Fruit fly (Drosophila melanogaster) whole organism, embryonic: Measurements from ENCODE around the gene Ufsp2.

Source experiments
- CG10209 ChIP-seq: fragments of 200-800 bp; sonication (Bioruptor generic); optimal IDR thresholded peaks from 3 replicates; lab custom pipeline; 2017; ENCODE audit warnings: missing biosample characterization, mild to moderate bottlenecking, missing genetic modification characterization, missing genetic modification reagents
- CG11398 ChIP-seq: fragments of 200-800 bp; sonication (Bioruptor generic); optimal IDR thresholded peaks from 2 replicates; lab custom pipeline; 2016; ENCODE audit warnings: missing biosample characterization, missing genetic modification characterization
- CG1233 ChIP-seq: fragments of 200-800 bp; sonication (Bioruptor generic); optimal IDR thresholded peaks from 4 replicates; lab custom pipeline; 2018; ENCODE audit warnings: missing biosample characterization, mild to moderate bottlenecking, missing genetic modification characterization
- CG12769 ChIP-seq: fragments of 200-800 bp; sonication (Bioruptor generic); optimal IDR thresholded peaks from 2 replicates; lab custom pipeline; 2019; ENCODE audit warnings: missing biosample characterization, mild to moderate bottlenecking, missing genetic modification characterization, moderate library complexity
- CG15073 ChIP-seq: fragments of 200-800 bp; sonication (Bioruptor generic); optimal IDR thresholded peaks from 2 replicates; lab custom pipeline; 2016; ENCODE audit warnings: missing biosample characterization, missing genetic modification characterization
- CG30403 ChIP-seq: fragments of 200-800 bp; sonication (Bioruptor generic); optimal IDR thresholded peaks from 3 replicates; lab custom pipeline; 2016; ENCODE audit warnings: missing biosample characterization, missing genetic modification characterization
- CG32772 ChIP-seq: fragments of 200-800 bp; sonication (Bioruptor generic); IDR thresholded peaks from 2 replicates; pipeline ENCODE4 v1.3.6; 2022; ENCODE audit warnings: missing biosample characterization, missing genetic modification characterization
- CG34224 ChIP-seq: fragments of 200-800 bp; sonication (Bioruptor generic); IDR thresholded peaks from 3 replicates; pipeline ENCODE4 v1.3.6; 2022; ENCODE audit warnings: missing biosample characterization, missing genetic modification characterization; ENCODE audit not compliant: partially characterized antibody
- CG4282 ChIP-seq: fragments of 200-800 bp; sonication (Bioruptor generic); optimal IDR thresholded peaks from 2 replicates; lab custom pipeline; 2016; ENCODE audit warnings: missing biosample characterization, missing genetic modification characterization
- CG5245 ChIP-seq: fragments of 200-800 bp; sonication (Bioruptor generic); optimal IDR thresholded peaks from 3 replicates; lab custom pipeline; 2016; ENCODE audit warnings: missing biosample characterization, missing genetic modification characterization
- CG6813 ChIP-seq: fragments of 200-800 bp; sonication (Bioruptor generic); optimal IDR thresholded peaks from 2 replicates; lab custom pipeline; 2017; ENCODE audit warnings: missing biosample characterization, missing genetic modification characterization, mild to moderate bottlenecking, moderate library complexity, missing genetic modification reagents
- CG7372 ChIP-seq: fragments of 200-800 bp; sonication (Bioruptor generic); IDR thresholded peaks from 2 replicates; pipeline ENCODE4 v1.3.6; 2022; ENCODE audit warnings: missing biosample characterization, missing genetic modification characterization
- CG8924 ChIP-seq: fragments of 200-800 bp; optimal IDR thresholded peaks from 3 replicates; lab custom pipeline; 2019; ENCODE audit warnings: missing biosample characterization, mild to moderate bottlenecking, missing genetic modification characterization, moderate library complexity
- CTCF ChIP-seq: fragments of 200-800 bp; sonication (Bioruptor generic); optimal IDR thresholded peaks from 2 replicates; lab custom pipeline; 2017; ENCODE audit warnings: missing biosample characterization, mild to moderate bottlenecking, missing genetic modification characterization, moderate library complexity
- D ChIP-seq, 2 experiments: fragments of 200-800 bp in 1 of 2; fragments of >200 bp in 1 of 2; sonication (Bioruptor generic) in 1 of 2; optimal IDR thresholded peaks; 2 replicates in 1 of 2; 3 replicates in 1 of 2; lab custom pipeline; 2017; ENCODE audit warnings: mild to moderate bottlenecking in 1 of 2, missing biosample characterization in 1 of 2, missing genetic modification characterization in 1 of 2, missing genetic modification reagents in 1 of 2
- Dip3 ChIP-seq: fragments of 200-800 bp; sonication (Bioruptor generic); optimal IDR thresholded peaks from 3 replicates; lab custom pipeline; 2016; ENCODE audit warnings: missing biosample characterization, missing genetic modification characterization
- GATAe ChIP-seq: fragments of 200-800 bp; sonication (Bioruptor generic); conservative IDR thresholded peaks from 2 replicates; pipeline ENCODE4 v1.3.6; 2022; ENCODE audit warnings: missing biosample characterization, missing genetic modification characterization
- Gug ChIP-seq: fragments of 200-800 bp; sonication (Bioruptor generic); IDR thresholded peaks from 4 replicates; pipeline ENCODE4 v1.3.6; 2022; ENCODE audit warnings: missing biosample characterization, missing genetic modification characterization
- HHEX ChIP-seq: fragments of 200-800 bp; sonication (Bioruptor generic); optimal IDR thresholded peaks from 3 replicates; lab custom pipeline; 2017; ENCODE audit warnings: missing biosample characterization, mild to moderate bottlenecking, missing genetic modification characterization, missing genetic modification reagents
- Hey ChIP-seq: fragments of 200-800 bp; sonication (Bioruptor generic); optimal IDR thresholded peaks from 3 replicates; lab custom pipeline; 2018; ENCODE audit warnings: missing biosample characterization, mild to moderate bottlenecking, missing genetic modification characterization
- Hmx ChIP-seq: fragments of 200-800 bp; sonication (Bioruptor generic); optimal IDR thresholded peaks from 2 replicates; lab custom pipeline; 2016; ENCODE audit warnings: missing biosample characterization, missing genetic modification characterization
- Jarid2 ChIP-seq: fragments of 200-800 bp; sonication (Bioruptor generic); optimal IDR thresholded peaks from 3 replicates; lab custom pipeline; 2017; ENCODE audit warnings: mild to moderate bottlenecking, missing biosample characterization, missing genetic modification reagents, missing genetic modification characterization
- NFAT ChIP-seq: fragments of 200-800 bp; sonication (Bioruptor generic); IDR thresholded peaks from 2 replicates; pipeline ENCODE4 v1.3.6; 2022; ENCODE audit warnings: missing biosample characterization, missing genetic modification characterization
- Pdp1 ChIP-seq, 2 experiments: fragments of 200-800 bp; sonication (Bioruptor generic); optimal IDR thresholded peaks; 3 replicates each; lab custom pipeline; 2016; ENCODE audit warnings: missing biosample characterization in 2 of 2, missing genetic modification characterization in 2 of 2, mild to moderate bottlenecking in 1 of 2, moderate library complexity in 1 of 2
- Ravus ChIP-seq: fragments of 200-800 bp; sonication (Bioruptor generic); IDR thresholded peaks from 2 replicates; pipeline ENCODE4 v1.3.6; 2022; ENCODE audit warnings: missing biosample characterization, missing genetic modification characterization
- Rfx ChIP-seq: fragments of 200-800 bp; sonication (Bioruptor generic); IDR thresholded peaks from 2 replicates; pipeline ENCODE4 v1.3.6; 2022; ENCODE audit warnings: missing biosample characterization, missing genetic modification characterization
- Side ChIP-seq: fragments of 200-800 bp; sonication (Bioruptor generic); optimal IDR thresholded peaks from 2 replicates; lab custom pipeline; 2016; ENCODE audit warnings: missing biosample characterization, missing genetic modification characterization
- Xbp1 ChIP-seq: fragments of 200-800 bp; sonication (Bioruptor generic); optimal IDR thresholded peaks from 3 replicates; lab custom pipeline; 2016; ENCODE audit warnings: missing biosample characterization, mild to moderate bottlenecking, missing genetic modification characterization
- chinmo ChIP-seq: fragments of 200-800 bp; sonication (Bioruptor generic); IDR thresholded peaks from 4 replicates; pipeline ENCODE4 v1.3.6; 2022; ENCODE audit warnings: missing biosample characterization, missing genetic modification characterization; ENCODE audit not compliant: partially characterized antibody
- corto ChIP-seq: fragments of 200-800 bp; sonication (Bioruptor generic); optimal IDR thresholded peaks from 2 replicates; lab custom pipeline; 2016; ENCODE audit warnings: missing biosample characterization, mild to moderate bottlenecking, missing genetic modification characterization, moderate library complexity
- crp ChIP-seq, 2 experiments: fragments of 200-800 bp; sonication (Bioruptor generic); optimal IDR thresholded peaks; 2 replicates in 1 of 2; 3 replicates in 1 of 2; lab custom pipeline; 2017; ENCODE audit warnings: missing biosample characterization in 2 of 2, missing genetic modification characterization in 2 of 2, mild to moderate bottlenecking in 1 of 2, moderate library complexity in 1 of 2
- dati ChIP-seq: fragments of 200-800 bp; sonication (Bioruptor generic); IDR thresholded peaks from 2 replicates; pipeline ENCODE4 v1.3.6; 2022; ENCODE audit warnings: missing biosample characterization, missing genetic modification characterization
- eve ChIP-seq, 2 experiments: fragments of >200 bp; optimal IDR thresholded peaks; 2 replicates each; lab custom pipeline; 2017; ENCODE audit warnings: missing biosample characterization in 2 of 2, missing genetic modification characterization in 2 of 2
- exex ChIP-seq: fragments of 200-800 bp; sonication (Bioruptor generic); optimal IDR thresholded peaks from 4 replicates; lab custom pipeline; 2018; ENCODE audit warnings: missing biosample characterization, mild to moderate bottlenecking, missing genetic modification characterization, moderate library complexity
- grn ChIP-seq: fragments of 200-800 bp; sonication (Bioruptor generic); optimal IDR thresholded peaks from 3 replicates; lab custom pipeline; 2017; ENCODE audit warnings: missing biosample characterization, missing genetic modification characterization
- hth ChIP-seq: fragments of >200 bp; optimal IDR thresholded peaks from 2 replicates; lab custom pipeline; 2017; ENCODE audit warnings: inconsistent platforms
- luna ChIP-seq: fragments of 200-800 bp; sonication (Bioruptor generic); optimal IDR thresholded peaks from 2 replicates; lab custom pipeline; 2016; ENCODE audit warnings: missing biosample characterization, missing genetic modification characterization
- mirr ChIP-seq: fragments of 200-800 bp; sonication (Bioruptor generic); optimal IDR thresholded peaks from 3 replicates; lab custom pipeline; 2018; ENCODE audit warnings: missing biosample characterization, mild to moderate bottlenecking, missing genetic modification characterization
- org-1 ChIP-seq: fragments of 200-800 bp; sonication (Bioruptor generic); optimal IDR thresholded peaks from 2 replicates; lab custom pipeline; 2017; ENCODE audit warnings: missing biosample characterization, missing genetic modification characterization
- pita ChIP-seq: fragments of 200-800 bp; sonication (Bioruptor generic); optimal IDR thresholded peaks from 2 replicates; lab custom pipeline; 2017; ENCODE audit warnings: missing biosample characterization, mild to moderate bottlenecking, missing genetic modification characterization
- sd ChIP-seq: fragments of 200-800 bp; sonication (Bioruptor generic); optimal IDR thresholded peaks from 3 replicates; lab custom pipeline; 2018; ENCODE audit warnings: missing biosample characterization, mild to moderate bottlenecking, missing genetic modification characterization, moderate library complexity
- sens ChIP-seq: fragments of 200-800 bp; sonication (Bioruptor generic); peaks from one replicate; lab custom pipeline; 2016; ENCODE audit warnings: missing biosample characterization, missing genetic modification characterization
- sisA ChIP-seq: fragments of 200-800 bp; sonication (Bioruptor generic); IDR thresholded peaks from 2 replicates; pipeline ENCODE4 v1.3.6; 2022; ENCODE audit warnings: missing biosample characterization, missing genetic modification characterization
- stc ChIP-seq: fragments of 200-800 bp; sonication (Bioruptor generic); IDR thresholded peaks from 2 replicates; pipeline ENCODE4 v1.3.6; 2022; ENCODE audit warnings: missing biosample characterization, missing genetic modification characterization
- sug ChIP-seq: fragments of 200-800 bp; optimal IDR thresholded peaks from 2 replicates; lab custom pipeline; 2019; ENCODE audit warnings: missing biosample characterization, mild to moderate bottlenecking, missing genetic modification characterization, moderate library complexity
- zf30C ChIP-seq: fragments of 200-800 bp; sonication (Bioruptor generic); optimal IDR thresholded peaks from 3 replicates; lab custom pipeline; 2018; ENCODE audit warnings: missing biosample characterization, mild to moderate bottlenecking, missing genetic modification characterization

Ufsp2 gene

dm6 chr3L:15544455-15545415 is 31.6 kb upstream of the Ufsp2 start (continued):
- TF ChIP-seq CG30403 (no peak), eve (GFP tag; optimal IDR thresholded peaks at IDR 0.05; lab: Kevin White, UChicago) (no peak), sd (peak; percentile 53), org-1 (no peak), D (optimal IDR thresholded peaks at IDR 0.05; lab: Kevin White, UChicago) (no peak), D (GFP tag; optimal IDR thresholded peaks at IDR 0.05; lab: Kevin White, UChicago) (peak; percentile 33), CG4282 (no peak), CG7372 (GFP tag; lab: Robert Waterston, UW) (no peak), sens (peak; percentile 66), CG32772 (no peak), Gug (GFP tag; lab: Robert Waterston, UW) (peak; percentile 16; the same call in 1 of the 4 replicates), Dip3 (no peak)

dm6 chr3L:15547187-15547790 is 29.1 kb upstream of the Ufsp2 start:
- TF ChIP-seq sd = peak; percentile 41
- TF ChIP-seq chinmo (GFP tag; lab: Robert Waterston, UW) = 0 out of 4 replicates have a peak, but pooled peaks have one; percentile 59
- TF ChIP-seq mirr (GFP tag; lab: Kevin White, UChicago) = peak; percentile 23
- 0 out of 2 replicates have a peak, but pooled peaks have one; percentile 18 for TF ChIP-seq GATAe
- no peak for TF ChIP-seq luna (GFP tag; lab: Kevin White, UChicago)
- peak; percentile 80 for TF ChIP-seq exex (tag; lab: Kevin White, UChicago)
- TF ChIP-seq CG11398 (GFP tag; lab: Kevin White, UChicago) = no peak
- peak; percentile 29 for TF ChIP-seq grn (GFP tag; lab: Kevin White, UChicago)
- peak; percentile 72 for TF ChIP-seq sug
- TF ChIP-seq CG12769 (tag; lab: Kevin White, UChicago) = peak; percentile 2
- TF ChIP-seq sisA (GFP tag; lab: Robert Waterston, UW) = no peak
- no peak for TF ChIP-seq Xbp1 (GFP tag; lab: Kevin White, UChicago)
- TF ChIP-seq corto (GFP tag; lab: Kevin White, UChicago) = peak; percentile 56
- TF ChIP-seq, all 482 proteins: peak for 9

- TF ChIP-seq sisA (GFP tag; lab: Robert Waterston, UW) (no peak), CG8924 (tag; lab: Kevin White, UChicago) (no peak), Hmx (GFP tag; lab: Kevin White, UChicago) (no peak), crp (GFP tag; optimal IDR thresholded peaks at IDR 0.05; lab: Kevin White, UChicago) (no peak), hth (lab: Kevin White, UChicago) (no peak), Ravus (GFP tag; lab: Robert Waterston, UW) (no peak), CTCF (GFP tag; lab: Kevin White, UChicago) (no peak), CG6813 (GFP tag; lab: Kevin White, UChicago) (peak; percentile 67), Side (peak; percentile 15), Hey (tag; lab: Kevin White, UChicago) (no peak), Pdp1 (GFP tag; optimal IDR thresholded peaks at IDR 0.05; lab: Kevin White, UChicago) (peak in 1 of 2 experiments; percentile 34), CG15073 (GFP tag; lab: Kevin White, UChicago) (no peak), CG10209 (GFP tag; lab: Kevin White, UChicago) (peak; percentile 45), stc (GFP tag; lab: Robert Waterston, UW) (no peak), org-1 (peak; percentile 37), dati (GFP tag; lab: Robert Waterston, UW) (no peak), sens (peak; percentile 74), CG34224 (GFP tag; lab: Robert Waterston, UW) (no peak), Jarid2 (GFP tag; lab: Kevin White, UChicago) (no peak), NFAT (GFP tag; lab: Robert Waterston, UW) (no peak), CG1233 (GFP tag; lab: Kevin White, UChicago) (peak; percentile 30), pita (GFP tag; lab: Kevin White, UChicago) (no peak), HHEX (GFP tag; lab: Kevin White, UChicago) (peak; percentile 34), zf30C (no peak), CG5245 (GFP tag; lab: Kevin White, UChicago) (no peak), Rfx (GFP tag; lab: Robert Waterston, UW) (no peak; the same call in 1 of the 2 replicates)
These were observed 27.5 kb upstream of the Ufsp2 start for dm6 chr3L:15548843-15549242.
